Worm (Caenorhabditis elegans) whole organism, L1 larva: ENCODE results near the gene T27D12.6.

ENCODE experiments used
- C34B4.2 ChIP-seq: sonication (generic microtip); optimal IDR thresholded peaks from 2 replicates; lab custom pipeline; 2017; ENCODE audit warnings: mild to moderate bottlenecking, missing genetic modification characterization, missing compliant biosample characterization
- ama-1 ChIP-seq: fragments of 150-350 bp; optimal IDR thresholded peaks from 2 replicates; lab custom pipeline; 2014
- elt-3 ChIP-seq, 6 experiments: fragments of 150-350 bp in 1 of 6; sonication (generic microtip); optimal IDR thresholded peaks; 2 replicates each; lab custom pipeline; 2017 to 2018; ENCODE audit warnings: missing biosample characterization in 6 of 6, missing genetic modification characterization in 6 of 6, inconsistent platforms in 1 of 6
- lin-39 ChIP-seq: fragments of 150-350 bp; optimal IDR thresholded peaks from 2 replicates; lab custom pipeline; 2014; ENCODE audit warnings: missing biosample characterization, missing genetic modification reagents, missing genetic modification characterization
- nhr-237 ChIP-seq: fragments of 150-350 bp; optimal IDR thresholded peaks from 2 replicates; lab custom pipeline; 2014; ENCODE audit warnings: missing biosample characterization, missing genetic modification characterization
- nhr-85 ChIP-seq: sonication (generic microtip); peaks from one replicate; lab custom pipeline; 2016; ENCODE audit warnings: missing genetic modification characterization, inconsistent platforms, missing compliant biosample characterization
- rnt-1 ChIP-seq: sonication (generic microtip); optimal IDR thresholded peaks from 2 replicates; lab custom pipeline; 2016; ENCODE audit warnings: mild to moderate bottlenecking, missing genetic modification characterization, moderate library complexity, missing compliant biosample characterization
- skn-1 ChIP-seq: fragments of 150-350 bp; optimal IDR thresholded peaks from 2 replicates; lab custom pipeline; 2014; ENCODE audit warnings: missing biosample characterization, missing genetic modification characterization
- snu-23 ChIP-seq: sonication (generic microtip); optimal IDR thresholded peaks from 2 replicates; lab custom pipeline; 2016; ENCODE audit warnings: missing genetic modification characterization, missing compliant biosample characterization
- sptf-1 ChIP-seq: fragments of 150-350 bp; optimal IDR thresholded peaks from 2 replicates; lab custom pipeline; 2014; ENCODE audit warnings: missing biosample characterization, missing genetic modification characterization
- zip-4 ChIP-seq: fragments of 200-800 bp; sonication (Bioruptor generic); optimal IDR thresholded peaks from 2 replicates; lab custom pipeline; 2018; ENCODE audit warnings: mild to moderate bottlenecking, missing genetic modification characterization, moderate library complexity, missing compliant biosample characterization

ce11 chrII:11829920-11830319 is 5.4 kb upstream of the T27D12.6 start, which contains the start of gene pes-5:
- TF ChIP-seq nhr-85 (tag; lab: Kevin White, UChicago): no peak
- TF ChIP-seq nhr-237 (tag; lab: Kevin White, UChicago): no peak
- no peak for TF ChIP-seq elt-3 (tag; optimal IDR thresholded peaks at IDR 0.05; lab: Kevin White, UChicago)
- TF ChIP-seq ama-1 (lab: Kevin White, UChicago): no peak
- no peak for TF ChIP-seq lin-39 (tag; lab: Kevin White, UChicago)
- no peak for TF ChIP-seq zip-4 (GFP tag; lab: Kevin White, UChicago)
- TF ChIP-seq rnt-1 (tag; lab: Kevin White, UChicago): no peak
- TF ChIP-seq sptf-1 (tag; lab: Kevin White, UChicago): no peak
- TF ChIP-seq C34B4.2 (tag; lab: Kevin White, UChicago): no peak
- no peak for TF ChIP-seq skn-1 (tag; lab: Kevin White, UChicago)
- no peak for TF ChIP-seq snu-23 (GFP tag; lab: Kevin White, UChicago)
